Fruit fly (Drosophila melanogaster): ENCODE results near the gene CG42728.

Gene CG42728

DNA sequence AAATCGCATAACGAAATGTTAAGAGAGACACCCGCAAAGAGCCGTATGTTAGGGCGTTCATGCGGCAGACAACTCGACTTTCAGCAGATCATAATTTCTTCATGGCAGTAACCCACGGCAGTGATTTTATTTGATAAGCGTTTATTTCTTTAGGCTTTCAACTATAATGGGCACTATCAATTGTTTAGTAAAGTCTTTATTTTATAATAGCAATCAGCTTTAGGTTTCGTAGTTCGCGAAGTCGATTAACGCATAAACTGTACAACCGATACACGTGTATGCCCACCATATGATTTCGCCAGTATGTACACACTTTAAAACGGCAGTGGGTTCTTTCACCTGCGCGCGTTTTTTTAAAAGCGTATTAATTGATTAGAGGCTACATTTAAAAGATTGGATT is 19.8 kb downstream of the CG42728 start, which contains the start of gene CG7841 (continued):
- TF ChIP-seq acj6 (GFP tag; optimal IDR thresholded peaks at IDR 0.05) (peak; percentile 98), CG11294 (GFP tag; IDR thresholded peaks at IDR 0.05) (peak; percentile 90; the same call in 1 of the 2 replicates), esn (GFP tag; optimal IDR thresholded peaks at IDR 0.05) (peak; percentile 99), Sox14 (GFP tag; optimal IDR thresholded peaks at IDR 0.05) (peak; percentile 98), Hr38 (GFP tag; optimal IDR thresholded peaks at IDR 0.05) (peak; percentile 40), fd85E (GFP tag; optimal IDR thresholded peaks at IDR 0.05) (peak; percentile 93), Lpt (GFP tag; optimal IDR thresholded peaks at IDR 0.05) (peak; percentile 96), CG8319 (GFP tag; optimal IDR thresholded peaks at IDR 0.05) (peak; percentile 95), vri (GFP tag; optimal IDR thresholded peaks at IDR 0.05) (peak; percentile 99), CG9139 (GFP tag; optimal IDR thresholded peaks at IDR 0.05) (peak; percentile 97), Smox (GFP tag; optimal IDR thresholded peaks at IDR 0.05) (peak; percentile 98), CG7368 (GFP tag; optimal IDR thresholded peaks at IDR 0.05) (peak; percentile 97), fkh (GFP tag; optimal IDR thresholded peaks at IDR 0.05) (peak; percentile 89), Eip75B (GFP tag; optimal IDR thresholded peaks at IDR 0.05) (peak; percentile 99), Sox102F (GFP tag; optimal IDR thresholded peaks at IDR 0.05) (peak; percentile 99), CG16779 (tag; optimal IDR thresholded peaks at IDR 0.05) (peak; percentile 97), CG10669 (GFP tag; optimal IDR thresholded peaks at IDR 0.05) (peak; percentile 98), ss (GFP tag; optimal IDR thresholded peaks at IDR 0.05) (peak; percentile 98 to 99), Gug (GFP tag; IDR thresholded peaks at IDR 0.05) (peak; percentile 93), dac (GFP tag; optimal IDR thresholded peaks at IDR 0.05) (peak; percentile 96), eg (GFP tag; IDR thresholded peaks at IDR 0.05) (peak; percentile 98; the same call in 2 of the 3 replicates), topi (GFP tag; optimal IDR thresholded peaks at IDR 0.05) (peak; percentile 99), spab (GFP tag; optimal IDR thresholded peaks at IDR 0.05) (peak; percentile 96), dsx (GFP tag; optimal IDR thresholded peaks at IDR 0.05; ENCODE audit: poor library complexity, severe bottlenecking) (peak; percentile 98), CG32006 (GFP tag; optimal IDR thresholded peaks at IDR 0.05) (peak; percentile 96), achi (GFP tag; optimal IDR thresholded peaks at IDR 0.05) (peak; percentile 97), pdm3 (GFP tag; optimal IDR thresholded peaks at IDR 0.05) (peak; percentile 98), Sox15 (GFP tag; optimal IDR thresholded peaks at IDR 0.05) (peak; percentile 92)

- TF ChIP-seq vri (GFP tag; optimal IDR thresholded peaks at IDR 0.05) = peak; percentile 80
- no peak for TF ChIP-seq topi (GFP tag; optimal IDR thresholded peaks at IDR 0.05)
- peak; percentile 97 for TF ChIP-seq svp (GFP tag)
Measured at dm6 chr3L:15507148-15507896, 20.7 kb downstream of the CG42728 start.

dm6 chr3L:15506174-15506926 is 21.6 kb downstream of the CG42728 start:
- TF ChIP-seq Gug (GFP tag; IDR thresholded peaks at IDR 0.05) (no peak), dsx (GFP tag; optimal IDR thresholded peaks at IDR 0.05; ENCODE audit: poor library complexity, severe bottlenecking) (no peak), CG6854 (GFP tag; optimal IDR thresholded peaks at IDR 0.05) (no peak), Sox14 (GFP tag; optimal IDR thresholded peaks at IDR 0.05) (no peak), CG7368 (GFP tag; optimal IDR thresholded peaks at IDR 0.05) (no peak), fd85E (GFP tag; optimal IDR thresholded peaks at IDR 0.05) (no peak), CG16779 (tag; optimal IDR thresholded peaks at IDR 0.05) (no peak), Blimp-1 (GFP tag; optimal IDR thresholded peaks at IDR 0.05) (no peak), dac (GFP tag; optimal IDR thresholded peaks at IDR 0.05) (no peak), Hr4 (GFP tag; optimal IDR thresholded peaks at IDR 0.05) (no peak), ss (GFP tag; optimal IDR thresholded peaks at IDR 0.05) (no peak), Ets21C (GFP tag; optimal IDR thresholded peaks at IDR 0.05) (no peak), CG10669 (GFP tag; optimal IDR thresholded peaks at IDR 0.05) (peak; percentile 11), CG1621 (tag; optimal IDR thresholded peaks at IDR 0.05) (no peak), CG9139 (GFP tag; optimal IDR thresholded peaks at IDR 0.05) (no peak), achi (GFP tag; optimal IDR thresholded peaks at IDR 0.05) (no peak), CG6163 (GFP tag; IDR thresholded peaks at IDR 0.05) (no peak), pdm3 (GFP tag; optimal IDR thresholded peaks at IDR 0.05) (no peak), CG3919 (GFP tag; optimal IDR thresholded peaks at IDR 0.05) (no peak), Sox102F (GFP tag; optimal IDR thresholded peaks at IDR 0.05) (peak; percentile 12), CG6276 (GFP tag; optimal IDR thresholded peaks at IDR 0.05) (no peak), net (GFP tag; optimal IDR thresholded peaks at IDR 0.05) (no peak), Smox (GFP tag; optimal IDR thresholded peaks at IDR 0.05) (no peak), CG32006 (GFP tag; optimal IDR thresholded peaks at IDR 0.05) (peak; percentile 5), CG8119 (GFP tag; IDR thresholded peaks at IDR 0.05) (no peak), CG31627 (GFP tag; optimal IDR thresholded peaks at IDR 0.05) (peak; percentile 24), CG10631 (GFP tag; optimal IDR thresholded peaks at IDR 0.05) (no peak), CG6808 (GFP tag; optimal IDR thresholded peaks at IDR 0.05) (peak; percentile 45), lz (GFP tag; optimal IDR thresholded peaks at IDR 0.05) (no peak)
